Worm (Caenorhabditis elegans): ENCODE data around the gene W02H5.8.

The W02H5.8 gene

ce11 chrV:2673807-2674206, 21.4 kb upstream of the W02H5.8 start (continued):
- TF ChIP-seq ceh-40 (GFP tag; IDR thresholded peaks at IDR 0.05), result peak; percentile 29; the same call in 1 of the 2 replicates
- TF ChIP-seq gei-17 (GFP tag; optimal IDR thresholded peaks at IDR 0.05), result no peak
- TF ChIP-seq K12H6.12 (tag; optimal IDR thresholded peaks at IDR 0.05), result no peak
- TF ChIP-seq B0336.3 (GFP tag; IDR thresholded peaks at IDR 0.05), result peak; percentile 52; the same call in 1 of the 2 replicates
- no peak for TF ChIP-seq F55B11.4 (tag; optimal IDR thresholded peaks at IDR 0.05; ENCODE audit: borderline replicate concordance, insufficient read depth)
- TF ChIP-seq zfh-2 (GFP tag; conservative IDR thresholded peaks at IDR 0.05), result no peak
- TF ChIP-seq cebp-2 (GFP tag; IDR thresholded peaks at IDR 0.05), result no peak
- TF ChIP-seq F10E7.11 (tag; optimal IDR thresholded peaks at IDR 0.05), result no peak
- TF ChIP-seq ets-4 (GFP tag; optimal IDR thresholded peaks at IDR 0.05), result no peak
- TF ChIP-seq lin-35 (GFP tag; optimal IDR thresholded peaks at IDR 0.05), result peak in 1 of 3 experiments; percentile 4
- TF ChIP-seq lin-40 (tag; optimal IDR thresholded peaks at IDR 0.05), result peak; percentile 38
- TF ChIP-seq tbp1 (GFP tag; optimal IDR thresholded peaks at IDR 0.05), result peak; percentile 94
- TF ChIP-seq F49E8.2 (tag; optimal IDR thresholded peaks at IDR 0.05; ENCODE audit: insufficient read depth), result peak; percentile 65
- TF ChIP-seq lsl-1 (GFP tag; optimal IDR thresholded peaks at IDR 0.05), result peak; percentile 47
- no peak for TF ChIP-seq nfya-1 (tag; optimal IDR thresholded peaks at IDR 0.05; ENCODE audit: borderline replicate concordance, insufficient read depth)
- no peak for TF ChIP-seq nhr-179 (tag; optimal IDR thresholded peaks at IDR 0.05)
- no peak for TF ChIP-seq F37B4.10 (GFP tag; IDR thresholded peaks at IDR 0.05)
- TF ChIP-seq ceh-100 (GFP tag; IDR thresholded peaks at IDR 0.05), result peak; percentile 74
- no peak for TF ChIP-seq hrde-1 (tag; optimal IDR thresholded peaks at IDR 0.05; ENCODE audit: borderline replicate concordance)
- peak; percentile 67 for TF ChIP-seq die-1 (tag; optimal IDR thresholded peaks at IDR 0.05)
- TF ChIP-seq B0035.1 (tag; optimal IDR thresholded peaks at IDR 0.05), result no peak
- TF ChIP-seq cebp-1 (GFP tag; IDR thresholded peaks at IDR 0.05), result 0 out of 2 replicates have a peak, but pooled peaks have one; percentile 13
- peak; percentile 66 for TF ChIP-seq cebp-1 (tag; optimal IDR thresholded peaks at IDR 0.05)
- TF ChIP-seq madf-8 (GFP tag; conservative IDR thresholded peaks at IDR 0.05), result no peak
- no peak for TF ChIP-seq nhr-27 (tag; optimal IDR thresholded peaks at IDR 0.05)
- peak; percentile 23 for TF ChIP-seq tlf-1 (GFP tag; optimal IDR thresholded peaks at IDR 0.05)
- no peak for TF ChIP-seq hsf-1 (GFP tag; IDR thresholded peaks at IDR 0.05)
- no peak for TF ChIP-seq mel-28 (tag; optimal IDR thresholded peaks at IDR 0.05; ENCODE audit: borderline replicate concordance)
- no peak for TF ChIP-seq ztf-28 (GFP tag; IDR thresholded peaks at IDR 0.05)
- TF ChIP-seq lir-1 (GFP tag; conservative IDR thresholded peaks at IDR 0.05), result no peak
- no peak for TF ChIP-seq hlh-26 (GFP tag; conservative IDR thresholded peaks at IDR 0.05)
- no peak for TF ChIP-seq ZK185.1 (tag; optimal IDR thresholded peaks at IDR 0.05; ENCODE audit: poor library complexity, severe bottlenecking)
- TF ChIP-seq Y95B8A.8 (GFP tag; IDR thresholded peaks at IDR 0.05), result peak; percentile 72; the same call in 1 of the 2 replicates
- peak; percentile 70; the same call in 1 of the 2 replicates for TF ChIP-seq ekl-4 (GFP tag; IDR thresholded peaks at IDR 0.05)
- peak; percentile 8 for TF ChIP-seq chd-7 (tag; optimal IDR thresholded peaks at IDR 0.05)
- no peak for TF ChIP-seq aptf-2 (GFP tag; conservative IDR thresholded peaks at IDR 0.05)
- TF ChIP-seq mxl-1 (tag; optimal IDR thresholded peaks at IDR 0.05), result no peak
- TF ChIP-seq somi-1 (GFP tag; optimal IDR thresholded peaks at IDR 0.05), result no peak
- TF ChIP-seq nhr-90 (tag; optimal IDR thresholded peaks at IDR 0.05), result peak; percentile 55
- peak; percentile 81 for TF ChIP-seq D2030.7 (GFP tag; IDR thresholded peaks at IDR 0.05)
- TF ChIP-seq C17E4.6 (GFP tag; IDR thresholded peaks at IDR 0.05), result no peak
- peak; percentile 55 for TF ChIP-seq egrh-3 (GFP tag; IDR thresholded peaks at IDR 0.05)
- TF ChIP-seq akir-1 (GFP tag; optimal IDR thresholded peaks at IDR 0.05), result no peak
- TF ChIP-seq atf-7 (tag; optimal IDR thresholded peaks at IDR 0.05), result peak; percentile 32
- TF ChIP-seq unc-62 (GFP tag; optimal IDR thresholded peaks at IDR 0.05), result no peak
- peak; percentile 14 for TF ChIP-seq nhr-80 (tag; optimal IDR thresholded peaks at IDR 0.05)
- TF ChIP-seq Y53F4B.3 (GFP tag; IDR thresholded peaks at IDR 0.05), result no peak
- TF ChIP-seq ceh-27 (GFP tag; optimal IDR thresholded peaks at IDR 0.05), result peak; percentile 62
